Worm (Caenorhabditis elegans) whole organism, L3 larva: ENCODE measurements around the gene B0554.7.

Experiments used
- ama-1 ChIP-seq: fragments of 150-350 bp; optimal IDR thresholded peaks from 2 replicates; lab custom pipeline; 2018
- ceh-16 ChIP-seq: sonication (generic microtip); optimal IDR thresholded peaks from 2 replicates; lab custom pipeline; 2017; ENCODE audit warnings: missing biosample characterization, missing genetic modification characterization
- daf-12 ChIP-seq: fragments of 150-350 bp; optimal IDR thresholded peaks from 2 replicates; lab custom pipeline; 2014; ENCODE audit warnings: missing biosample characterization, missing genetic modification reagents, missing genetic modification characterization
- egl-27 ChIP-seq: sonication (generic microtip); optimal IDR thresholded peaks from 4 replicates; lab custom pipeline; 2017; ENCODE audit warnings: missing biosample characterization, missing genetic modification reagents, missing genetic modification characterization
- mdl-1 ChIP-seq: fragments of 150-350 bp; optimal IDR thresholded peaks from 2 replicates; lab custom pipeline; 2014; ENCODE audit warnings: missing biosample characterization, missing genetic modification characterization
- nhr-237 ChIP-seq: fragments of 150-350 bp; optimal IDR thresholded peaks from 2 replicates; lab custom pipeline; 2014; ENCODE audit warnings: missing biosample characterization, missing genetic modification characterization
- nhr-76 ChIP-seq: fragments of 150-350 bp; sonication (generic microtip); optimal IDR thresholded peaks from 5 replicates; lab custom pipeline; 2014; ENCODE audit warnings: missing biosample characterization, missing genetic modification characterization
- skn-1 ChIP-seq: fragments of 150-350 bp; optimal IDR thresholded peaks from 2 replicates; lab custom pipeline; 2014; ENCODE audit warnings: missing biosample characterization, missing genetic modification characterization
- snpc-4 ChIP-seq: fragments of 150-350 bp; optimal IDR thresholded peaks from 2 replicates; lab custom pipeline; 2014; ENCODE audit warnings: missing biosample characterization, missing genetic modification characterization
- unc-39 ChIP-seq: sonication (generic microtip); optimal IDR thresholded peaks from 4 replicates; lab custom pipeline; 2017; ENCODE audit warnings: missing biosample characterization, missing genetic modification characterization
- unc-62 ChIP-seq: fragments of 150-350 bp; sonication (generic microtip); optimal IDR thresholded peaks from 4 replicates; lab custom pipeline; 2014; ENCODE audit warnings: missing biosample characterization, missing genetic modification reagents, missing genetic modification characterization
- zag-1 ChIP-seq: fragments of 150-350 bp; optimal IDR thresholded peaks from 2 replicates; lab custom pipeline; 2014; ENCODE audit warnings: missing biosample characterization, missing genetic modification characterization

- no peak for TF ChIP-seq unc-39 (tag; lab: Kevin White, UChicago)
- TF ChIP-seq ama-1, result no peak
- no peak for TF ChIP-seq unc-62 (GFP tag; lab: Kevin White, UChicago)
- TF ChIP-seq skn-1, result no peak
- no peak for TF ChIP-seq nhr-237 (tag; lab: Kevin White, UChicago)
- TF ChIP-seq nhr-76 (tag; lab: Kevin White, UChicago), result no peak
- no peak for TF ChIP-seq snpc-4
- TF ChIP-seq zag-1 (tag; lab: Kevin White, UChicago), result no peak
- TF ChIP-seq daf-12 (tag; lab: Kevin White, UChicago), result no peak
- TF ChIP-seq ceh-16 (tag; lab: Kevin White, UChicago), result no peak
- TF ChIP-seq mdl-1 (tag; lab: Kevin White, UChicago), result no peak
- no peak for TF ChIP-seq egl-27 (tag; lab: Kevin White, UChicago)
Observed at ce11 chrV:446574-446973, 5.8 kb upstream of the B0554.7 start, which contains the start of gene srh-34.
